Worm (Caenorhabditis elegans) whole organism, L4 larva: Measurements from ENCODE around the gene Y75B7AL.2.

Experiments used
- aly-2 ChIP-seq: sonication (generic microtip); optimal IDR thresholded peaks from 2 replicates; lab custom pipeline; 2018; ENCODE audit warnings: missing biosample characterization, missing genetic modification characterization
- nhr-28 ChIP-seq: fragments of 150-350 bp; optimal IDR thresholded peaks from 2 replicates; lab custom pipeline; 2014; ENCODE audit warnings: missing biosample characterization, missing genetic modification characterization

- no peak for TF ChIP-seq nhr-28 (tag; lab: Kevin White, UChicago)
- TF ChIP-seq aly-2 (tag; lab: Kevin White, UChicago) = no peak
Measured at ce11 chrV:1375007-1375406, 17.1 kb upstream of the Y75B7AL.2 start.
